2 fruit fly cellular contexts compared by ENCODE assay signal in the genomic region with DNA sequence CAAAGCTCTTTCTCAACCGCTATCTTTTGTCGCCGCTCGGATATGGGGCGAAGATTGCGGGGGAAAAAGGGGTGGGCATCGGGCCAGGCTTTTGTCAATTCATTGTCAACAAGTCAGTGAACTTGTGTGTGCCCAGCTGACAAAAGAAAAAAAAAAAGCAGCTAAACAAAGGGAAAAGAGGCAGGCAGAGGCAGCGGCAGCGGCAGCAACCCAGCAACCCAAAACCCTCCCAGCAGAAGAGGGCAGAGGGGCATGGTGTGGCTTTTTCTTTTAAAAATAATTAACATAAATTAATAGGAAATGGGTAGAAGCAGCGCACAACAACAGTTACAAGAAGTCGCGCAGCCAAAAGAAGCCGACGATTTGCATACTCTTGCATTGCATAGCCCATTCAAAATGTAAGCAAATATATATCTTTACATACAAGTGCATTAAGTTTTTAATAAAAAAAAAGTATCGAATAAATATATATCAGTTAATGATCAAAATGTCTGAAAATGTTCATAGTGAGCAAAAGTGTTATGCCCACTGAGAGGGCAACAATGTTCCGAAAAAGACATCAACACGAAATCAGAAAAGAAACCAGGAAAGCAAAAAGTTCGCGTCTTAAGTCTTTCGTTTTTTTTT.
A peak's percentile ranks its signal among the peaks of the same experiment; 100 is the strongest.
TF ChIP-seq lines count a peak whose summit lies in the region.

No protein-coding gene starts in this region.

TF ChIP-seq in whole organism, embryonic, 481 proteins besides CTCF, POLR2A, EP300 and RAD21 (continued from another document):
- peak; percentile 29; the same call in 1 of the 2 replicates for TF ChIP-seq lmd (GFP tag; IDR thresholded peaks at IDR 0.05; lab: Robert Waterston, UW)
- TF ChIP-seq Jarid2 (GFP tag; optimal IDR thresholded peaks at IDR 0.05; lab: Kevin White, UChicago), result no peak
- peak; percentile 54 for TF ChIP-seq dmrt99B (tag; optimal IDR thresholded peaks at IDR 0.05; lab: Kevin White, UChicago)
- TF ChIP-seq ci (GFP tag; IDR thresholded peaks at IDR 0.05; lab: Robert Waterston, UW), result 0 out of 3 replicates have a peak, but pooled peaks have one; percentile 14
- peak; percentile 2 for TF ChIP-seq fd64A (GFP tag; optimal IDR thresholded peaks at IDR 0.05; lab: Kevin White, UChicago)
- no peak for TF ChIP-seq sisA (GFP tag; IDR thresholded peaks at IDR 0.05; lab: Robert Waterston, UW)
- TF ChIP-seq kni (GFP tag; optimal IDR thresholded peaks at IDR 0.05; lab: Kevin White, UChicago), result peak; percentile 51
- TF ChIP-seq sqz (GFP tag; optimal IDR thresholded peaks at IDR 0.05; lab: Kevin White, UChicago), result peak; percentile 67
- no peak for TF ChIP-seq dm (GFP tag; optimal IDR thresholded peaks at IDR 0.05; lab: Kevin White, UChicago)
- TF ChIP-seq oc (tag; optimal IDR thresholded peaks at IDR 0.05; lab: Kevin White, UChicago), result peak; percentile 4
- TF ChIP-seq CG7839 (tag; optimal IDR thresholded peaks at IDR 0.05; lab: Kevin White, UChicago), result peak; percentile 51
- TF ChIP-seq pros (GFP tag; optimal IDR thresholded peaks at IDR 0.05; lab: Kevin White, UChicago), result peak; percentile 27

TF ChIP-seq in whole organism, prepupa, 60 proteins besides CTCF, POLR2A, EP300 and RAD21 (continued from another document):
- TF ChIP-seq Hr4 (GFP tag; optimal IDR thresholded peaks at IDR 0.05; lab: Kevin White, UChicago) (no peak), CG16779 (tag; optimal IDR thresholded peaks at IDR 0.05; lab: Kevin White, UChicago) (no peak), spab (GFP tag; optimal IDR thresholded peaks at IDR 0.05; lab: Kevin White, UChicago) (no peak), CG15336 (GFP tag; IDR thresholded peaks at IDR 0.05; lab: Robert Waterston, UW) (no peak), fkh (GFP tag; optimal IDR thresholded peaks at IDR 0.05; lab: Kevin White, UChicago) (peak; percentile 46)
